Worm (Caenorhabditis elegans) whole organism, late embryonic: ENCODE measurements around the gene ndub-11.

Experiments
- K02D7.2 ChIP-seq: sonication (generic microtip); optimal IDR thresholded peaks from 2 replicates; lab custom pipeline; 2017; ENCODE audit warnings: mild to moderate bottlenecking, missing genetic modification characterization, missing compliant biosample characterization
- dmd-4 ChIP-seq: sonication (generic microtip); optimal IDR thresholded peaks from 2 replicates; lab custom pipeline; 2016; ENCODE audit warnings: borderline replicate concordance, missing genetic modification characterization, missing compliant biosample characterization
- fax-1 ChIP-seq: sonication (generic microtip); optimal IDR thresholded peaks from 2 replicates; lab custom pipeline; 2016; ENCODE audit warnings: missing genotype, missing genetic modification characterization, missing compliant biosample characterization
- fkh-10 ChIP-seq: fragments of 150-350 bp; optimal IDR thresholded peaks from 2 replicates; lab custom pipeline; 2014; ENCODE audit warnings: missing biosample characterization, missing genetic modification reagents, missing genetic modification characterization
- hlh-30 ChIP-seq: sonication (generic microtip); optimal IDR thresholded peaks from 2 replicates; lab custom pipeline; 2017; ENCODE audit warnings: antibody characterized with exemption, missing genetic modification characterization, missing compliant biosample characterization; ENCODE audit not compliant: insufficient read depth
- nhr-11 ChIP-seq: fragments of 150-350 bp; optimal IDR thresholded peaks from 2 replicates; lab custom pipeline; 2014; ENCODE audit warnings: missing biosample characterization, missing genetic modification characterization
- nhr-232 ChIP-seq: sonication (generic microtip); optimal IDR thresholded peaks from 2 replicates; lab custom pipeline; 2016; ENCODE audit warnings: missing genetic modification characterization, missing compliant biosample characterization
- pha-4 ChIP-seq: fragments of 150-350 bp; optimal IDR thresholded peaks from 2 replicates; lab custom pipeline; 2018; ENCODE audit warnings: missing biosample characterization, missing genetic modification reagents, missing genetic modification characterization
- rnt-1 ChIP-seq: sonication (generic microtip); optimal IDR thresholded peaks from 2 replicates; lab custom pipeline; 2016; ENCODE audit warnings: missing genetic modification characterization, missing compliant biosample characterization
- ttx-3 ChIP-seq: sonication (generic microtip); optimal IDR thresholded peaks from 2 replicates; lab custom pipeline; 2016; ENCODE audit warnings: missing genetic modification reagents, missing genetic modification characterization, missing compliant biosample characterization

ce11 chrIV:8091539-8091938, 38.5 kb downstream of the ndub-11 start:
- TF ChIP-seq fkh-10 (GFP tag; lab: Kevin White, UChicago) (no peak), hlh-30 (tag; lab: Kevin White, UChicago) (no peak), rnt-1 (tag; lab: Kevin White, UChicago) (no peak), nhr-11 (no peak), pha-4 (no peak), K02D7.2 (tag; lab: Kevin White, UChicago) (no peak), dmd-4 (tag; lab: Kevin White, UChicago) (no peak), fax-1 (tag; lab: Kevin White, UChicago) (no peak), nhr-232 (tag; lab: Kevin White, UChicago) (no peak), ttx-3 (tag; lab: Kevin White, UChicago) (no peak)
